Fruit fly (Drosophila melanogaster) whole organism, embryonic: ENCODE measurements around the gene E23.

Experiments used
- Antp ChIP-seq: fragments of 200-800 bp; sonication (Bioruptor generic); optimal IDR thresholded peaks from 3 replicates; lab custom pipeline; 2016; ENCODE audit warnings: missing biosample characterization, missing genetic modification characterization
- Blimp-1 ChIP-seq: fragments of 200-800 bp; sonication (Bioruptor generic); optimal IDR thresholded peaks from 3 replicates; lab custom pipeline; 2018; ENCODE audit warnings: missing biosample characterization, missing genetic modification characterization, mild to moderate bottlenecking, moderate library complexity, missing genetic modification reagents
- BtbVII ChIP-seq: fragments of 200-800 bp; sonication (Bioruptor generic); optimal IDR thresholded peaks from 3 replicates; lab custom pipeline; 2017; ENCODE audit warnings: missing biosample characterization, mild to moderate bottlenecking, missing genetic modification characterization
- CG1024 ChIP-seq: fragments of 200-800 bp; sonication (Bioruptor generic); IDR thresholded peaks from 2 replicates; pipeline ENCODE4 v1.3.6; 2022; ENCODE audit warnings: missing biosample characterization, missing genetic modification characterization
- CG12104 ChIP-seq: fragments of 200-800 bp; sonication (Bioruptor generic); optimal IDR thresholded peaks from 3 replicates; lab custom pipeline; 2016; ENCODE audit warnings: missing biosample characterization, missing genetic modification characterization
- CG14860 ChIP-seq: fragments of 200-800 bp; sonication (Bioruptor generic); IDR thresholded peaks from 3 replicates; pipeline ENCODE4 v1.3.6; 2022; ENCODE audit warnings: missing biosample characterization, missing genetic modification characterization; ENCODE audit not compliant: partially characterized antibody
- CG15601 ChIP-seq: fragments of 200-800 bp; sonication (Bioruptor generic); optimal IDR thresholded peaks from 3 replicates; lab custom pipeline; 2019; ENCODE audit warnings: missing biosample characterization, mild to moderate bottlenecking, missing genetic modification characterization, moderate library complexity
- CG17568 ChIP-seq: fragments of 200-800 bp; sonication (Bioruptor generic); optimal IDR thresholded peaks from 2 replicates; lab custom pipeline; 2018; ENCODE audit warnings: missing biosample characterization, mild to moderate bottlenecking, missing genetic modification characterization, moderate library complexity
- CG1832 ChIP-seq: fragments of 200-800 bp; sonication (Bioruptor generic); optimal IDR thresholded peaks from 2 replicates; lab custom pipeline; 2017; ENCODE audit warnings: missing biosample characterization, mild to moderate bottlenecking, missing genetic modification characterization, inconsistent platforms
- CG2678 ChIP-seq: fragments of 200-800 bp; sonication (Bioruptor generic); optimal IDR thresholded peaks from 3 replicates; lab custom pipeline; 2019; ENCODE audit warnings: missing biosample characterization, mild to moderate bottlenecking, missing genetic modification characterization, moderate library complexity
- CG3065 ChIP-seq: fragments of 200-800 bp; sonication (Bioruptor generic); optimal IDR thresholded peaks from 2 replicates; lab custom pipeline; 2016; ENCODE audit warnings: missing biosample characterization, missing genetic modification characterization
- CG31388 ChIP-seq: fragments of 200-800 bp; sonication (Bioruptor generic); optimal IDR thresholded peaks from 2 replicates; lab custom pipeline; 2016; ENCODE audit warnings: missing biosample characterization, missing genetic modification characterization
- CG3281 ChIP-seq: fragments of 200-800 bp; sonication (Bioruptor generic); optimal IDR thresholded peaks from 3 replicates; lab custom pipeline; 2017; ENCODE audit warnings: missing biosample characterization, mild to moderate bottlenecking, missing genetic modification characterization
- CG4404 ChIP-seq: fragments of 200-800 bp; sonication (Bioruptor generic); IDR thresholded peaks from 2 replicates; pipeline ENCODE4 v1.3.6; 2022; ENCODE audit warnings: missing biosample characterization, missing genetic modification characterization
- CG4854 ChIP-seq: fragments of 200-800 bp; sonication (Bioruptor generic); optimal IDR thresholded peaks from 2 replicates; lab custom pipeline; 2016; ENCODE audit warnings: missing biosample characterization, missing genetic modification characterization, inconsistent platforms
- CG6254 ChIP-seq: fragments of 200-800 bp; sonication (Bioruptor generic); optimal IDR thresholded peaks from 3 replicates; lab custom pipeline; 2017; ENCODE audit warnings: mild to moderate bottlenecking, missing biosample characterization, missing genetic modification reagents, missing genetic modification characterization
- CG6683 ChIP-seq: fragments of 200-800 bp; sonication (Bioruptor generic); optimal IDR thresholded peaks from 2 replicates; lab custom pipeline; 2017; ENCODE audit warnings: missing biosample characterization, mild to moderate bottlenecking, missing genetic modification characterization, missing genetic modification reagents
- CG7357 ChIP-seq: fragments of 200-800 bp; sonication (Bioruptor generic); IDR thresholded peaks from 3 replicates; pipeline ENCODE4 v1.3.6; 2022; ENCODE audit warnings: missing biosample characterization, missing genetic modification characterization
- CG7786 ChIP-seq: fragments of 200-800 bp; sonication (Bioruptor generic); optimal IDR thresholded peaks from 2 replicates; lab custom pipeline; 2016; ENCODE audit warnings: missing biosample characterization, missing genetic modification characterization
- CG8281 ChIP-seq: fragments of 200-800 bp; sonication (Bioruptor generic); optimal IDR thresholded peaks from 2 replicates; lab custom pipeline; 2018; ENCODE audit warnings: missing biosample characterization, mild to moderate bottlenecking, missing genetic modification characterization, moderate library complexity
- Camta ChIP-seq: fragments of 200-800 bp; sonication (Bioruptor generic); optimal IDR thresholded peaks from 2 replicates; lab custom pipeline; 2016; ENCODE audit warnings: missing biosample characterization, missing genetic modification characterization
- CkIIα-i1 ChIP-seq: fragments of 200-800 bp; sonication (Bioruptor generic); IDR thresholded peaks from 2 replicates; pipeline ENCODE4 v1.3.6; 2022; ENCODE audit warnings: missing biosample characterization, missing genetic modification characterization
- E2f2 ChIP-seq: fragments of 200-800 bp; sonication (Bioruptor generic); IDR thresholded peaks from 2 replicates; pipeline ENCODE4 v1.3.6; 2022; ENCODE audit warnings: missing biosample characterization, missing genetic modification characterization
- Elba2 ChIP-seq: fragments of 200-800 bp; sonication (Bioruptor generic); optimal IDR thresholded peaks from 3 replicates; lab custom pipeline; 2016; ENCODE audit warnings: missing biosample characterization, missing genetic modification characterization
- Fer3 ChIP-seq: fragments of 200-800 bp; sonication (Bioruptor generic); optimal IDR thresholded peaks from 2 replicates; lab custom pipeline; 2018; ENCODE audit warnings: missing biosample characterization, mild to moderate bottlenecking, missing genetic modification characterization, moderate library complexity
- HHEX ChIP-seq: fragments of 200-800 bp; sonication (Bioruptor generic); optimal IDR thresholded peaks from 3 replicates; lab custom pipeline; 2017; ENCODE audit warnings: missing biosample characterization, mild to moderate bottlenecking, missing genetic modification characterization, missing genetic modification reagents
- HLH3B ChIP-seq: fragments of 200-800 bp; sonication (Bioruptor generic); IDR thresholded peaks from 2 replicates; pipeline ENCODE4 v1.3.6; 2022; ENCODE audit warnings: missing biosample characterization, missing genetic modification characterization
- Lim3 ChIP-seq: fragments of 200-800 bp; sonication (Bioruptor generic); IDR thresholded peaks from 2 replicates; pipeline ENCODE4 v1.3.6; 2022; ENCODE audit warnings: missing biosample characterization, missing genetic modification characterization
- NK7.1 ChIP-seq: fragments of 200-800 bp; sonication (Bioruptor generic); optimal IDR thresholded peaks from 3 replicates; lab custom pipeline; 2016; ENCODE audit warnings: missing biosample characterization, missing genetic modification characterization
- Nf-YA ChIP-seq: fragments of 200-800 bp; sonication (Bioruptor generic); IDR thresholded peaks from 2 replicates; pipeline ENCODE4 v1.3.6; 2022; ENCODE audit warnings: missing biosample characterization, missing genetic modification characterization
- ap ChIP-seq: fragments of 200-800 bp; sonication (Bioruptor generic); IDR thresholded peaks from 2 replicates; pipeline ENCODE4 v1.3.6; 2022; ENCODE audit warnings: missing biosample characterization, missing genetic modification characterization
- ash1 ChIP-seq: fragments of 200-800 bp; sonication (Bioruptor generic); optimal IDR thresholded peaks from 2 replicates; lab custom pipeline; 2018; ENCODE audit warnings: missing biosample characterization, mild to moderate bottlenecking, missing genetic modification characterization
- chif ChIP-seq, 2 experiments: fragments of 200-800 bp; sonication (Bioruptor generic); optimal IDR thresholded peaks; 3 replicates each; lab custom pipeline; 2016; ENCODE audit warnings: missing biosample characterization in 2 of 2, missing genetic modification characterization in 2 of 2
- crc ChIP-seq: fragments of 200-800 bp; sonication (Bioruptor generic); optimal IDR thresholded peaks from 2 replicates; lab custom pipeline; 2016; ENCODE audit warnings: missing biosample characterization, missing genetic modification characterization
- cwo ChIP-seq: fragments of 200-800 bp; sonication (Bioruptor generic); optimal IDR thresholded peaks from 3 replicates; lab custom pipeline; 2017; ENCODE audit warnings: missing biosample characterization, missing genetic modification characterization, mild to moderate bottlenecking, moderate library complexity, missing genetic modification reagents
- danr ChIP-seq: fragments of 200-800 bp; sonication (Bioruptor generic); IDR thresholded peaks from 2 replicates; pipeline ENCODE4 v1.3.6; 2022; ENCODE audit warnings: missing biosample characterization, missing genetic modification characterization
- dati ChIP-seq: fragments of 200-800 bp; sonication (Bioruptor generic); IDR thresholded peaks from 2 replicates; pipeline ENCODE4 v1.3.6; 2022; ENCODE audit warnings: missing biosample characterization, missing genetic modification characterization
- dm ChIP-seq: fragments of 200-800 bp; sonication (Bioruptor generic); optimal IDR thresholded peaks from 3 replicates; lab custom pipeline; 2016; ENCODE audit warnings: missing biosample characterization, missing genetic modification characterization
- esg ChIP-seq: fragments of 200-800 bp; sonication (Bioruptor generic); conservative IDR thresholded peaks from 2 replicates; pipeline ENCODE4 v1.3.6; 2022; ENCODE audit warnings: missing biosample characterization, missing genetic modification characterization
- gcm ChIP-seq: fragments of 200-800 bp; sonication (Bioruptor generic); optimal IDR thresholded peaks from 2 replicates; lab custom pipeline; 2019; ENCODE audit warnings: missing biosample characterization, mild to moderate bottlenecking, missing genetic modification characterization, moderate library complexity
- gfzf ChIP-seq: fragments of 200-800 bp; sonication (Bioruptor generic); optimal IDR thresholded peaks from 2 replicates; lab custom pipeline; 2016; ENCODE audit warnings: missing biosample characterization, mild to moderate bottlenecking, missing genetic modification characterization, moderate library complexity
- h ChIP-seq: fragments of >200 bp; optimal IDR thresholded peaks from 2 replicates; lab custom pipeline; 2017
- jigr1 ChIP-seq: fragments of 200-800 bp; sonication (Bioruptor generic); IDR thresholded peaks from 3 replicates; pipeline ENCODE4 v1.3.6; 2022; ENCODE audit warnings: missing biosample characterization, missing genetic modification characterization
- jing ChIP-seq: fragments of 200-800 bp; sonication (Bioruptor generic); optimal IDR thresholded peaks from 2 replicates; lab custom pipeline; 2018; ENCODE audit warnings: missing biosample characterization, mild to moderate bottlenecking, missing genetic modification characterization
- lmd ChIP-seq: fragments of 200-800 bp; sonication (Bioruptor generic); IDR thresholded peaks from 2 replicates; pipeline ENCODE4 v1.3.6; 2022; ENCODE audit warnings: missing biosample characterization, missing genetic modification characterization
- odd ChIP-seq: fragments of 200-800 bp; sonication (Bioruptor generic); optimal IDR thresholded peaks from 2 replicates; lab custom pipeline; 2017; ENCODE audit warnings: missing biosample characterization, mild to moderate bottlenecking, missing genetic modification characterization
- schlank ChIP-seq: fragments of 200-800 bp; sonication (Bioruptor generic); optimal IDR thresholded peaks from 2 replicates; lab custom pipeline; 2018; ENCODE audit warnings: missing biosample characterization, mild to moderate bottlenecking, missing genetic modification characterization
- sisA ChIP-seq: fragments of 200-800 bp; sonication (Bioruptor generic); IDR thresholded peaks from 2 replicates; pipeline ENCODE4 v1.3.6; 2022; ENCODE audit warnings: missing biosample characterization, missing genetic modification characterization
- sob ChIP-seq: fragments of 200-800 bp; sonication (Bioruptor generic); IDR thresholded peaks from 2 replicates; pipeline ENCODE4 v1.3.6; 2022; ENCODE audit warnings: missing biosample characterization, missing genetic modification characterization
- tin ChIP-seq: fragments of 200-800 bp; sonication (Bioruptor generic); optimal IDR thresholded peaks from 3 replicates; lab custom pipeline; 2016; ENCODE audit warnings: missing biosample characterization, missing genetic modification characterization
- zfh2 ChIP-seq: fragments of 200-800 bp; sonication (Bioruptor generic); optimal IDR thresholded peaks from 2 replicates; lab custom pipeline; 2016; ENCODE audit warnings: missing biosample characterization, missing genetic modification characterization

Gene E23

DNA sequence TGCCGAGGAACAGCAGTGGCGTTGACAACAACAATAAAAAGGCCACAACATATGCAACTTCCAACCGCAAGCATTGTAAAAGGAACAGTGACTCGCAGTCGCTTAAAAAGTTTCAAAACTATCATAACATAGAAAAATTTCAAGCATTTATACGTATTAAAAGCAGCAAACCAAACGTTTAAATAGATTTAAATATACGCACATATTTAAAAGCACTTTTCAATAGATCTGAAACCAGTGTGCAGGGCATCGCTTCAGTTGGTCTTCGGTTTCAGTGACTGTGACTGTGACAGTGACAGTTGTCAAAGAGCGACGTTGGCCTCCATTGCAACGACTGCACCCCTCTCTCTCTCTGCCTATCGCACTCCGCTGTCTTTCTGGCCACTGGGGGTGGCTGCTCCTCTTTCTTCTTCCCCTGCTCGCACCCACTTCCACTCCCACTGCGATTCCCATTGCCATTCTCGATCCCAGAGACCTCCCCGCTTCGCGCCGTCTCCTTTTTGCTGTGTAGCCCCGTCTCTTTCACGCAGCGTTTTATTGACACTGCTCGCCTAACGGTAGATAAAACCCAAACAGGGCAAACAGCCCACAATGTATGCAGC, 6.4 kb downstream of the E23 start (continued):
- TF ChIP-seq CG4854 (peak; percentile 24), HHEX (peak; percentile 61), E2f2 (GFP tag; lab: Robert Waterston, UW) (peak; percentile 68; the same call in 1 of the 2 replicates), CG7357 (GFP tag; lab: Robert Waterston, UW) (peak; percentile 69), HLH3B (GFP tag; lab: Robert Waterston, UW) (peak; percentile 93), CG15601 (tag; lab: Kevin White, UChicago) (peak; percentile 67), dm (GFP tag; lab: Kevin White, UChicago) (peak; percentile 10), Camta (peak; percentile 65), sisA (peak; percentile 93), CG2678 (tag; lab: Kevin White, UChicago) (peak; percentile 87), zfh2 (GFP tag; lab: Kevin White, UChicago) (no peak), odd (GFP tag; lab: Kevin White, UChicago) (peak; percentile 35), CG1024 (peak; percentile 92), Fer3 (tag; lab: Kevin White, UChicago) (peak; percentile 65), lmd (GFP tag; lab: Robert Waterston, UW) (peak; percentile 81), CG1832 (GFP tag; lab: Kevin White, UChicago) (peak; percentile 25), ap (GFP tag; lab: Robert Waterston, UW) (peak; percentile 86), dati (peak; percentile 71), gfzf (GFP tag; lab: Kevin White, UChicago) (no peak), CG3281 (GFP tag; lab: Kevin White, UChicago) (peak; percentile 20), CG7786 (GFP tag; lab: Kevin White, UChicago) (peak; percentile 44), tin (GFP tag; lab: Kevin White, UChicago) (peak; percentile 74), CG4404 (GFP tag; lab: Robert Waterston, UW) (peak; percentile 61), CG8281 (tag; lab: Kevin White, UChicago) (peak; percentile 41), h (no peak), jing (GFP tag; lab: Kevin White, UChicago) (peak; percentile 68), Blimp-1 (peak; percentile 91), BtbVII (GFP tag; lab: Kevin White, UChicago) (peak; percentile 33), gcm (GFP tag; lab: Kevin White, UChicago) (peak; percentile 81), Antp (GFP tag; lab: Kevin White, UChicago) (peak; percentile 62), CkIIα-i1 (no peak), cwo (peak; percentile 56), NK7.1 (GFP tag; lab: Kevin White, UChicago) (no peak), sob (GFP tag; lab: Robert Waterston, UW) (peak; percentile 78), CG12104 (GFP tag; lab: Kevin White, UChicago) (no peak), Lim3 (GFP tag; lab: Robert Waterston, UW) (peak; percentile 71), CG17568 (GFP tag; lab: Kevin White, UChicago) (peak; percentile 31), CG6683 (GFP tag; lab: Kevin White, UChicago) (peak; percentile 24), CG14860 (GFP tag; lab: Robert Waterston, UW) (peak; percentile 60; the same call in 2 of the 3 replicates), Elba2 (GFP tag; lab: Kevin White, UChicago) (no peak), ash1 (no peak), CG3065 (GFP tag; lab: Kevin White, UChicago) (no peak), schlank (tag; lab: Kevin White, UChicago) (no peak), Nf-YA (GFP tag; lab: Robert Waterston, UW) (peak; percentile 77), esg (GFP tag; lab: Robert Waterston, UW) (peak; percentile 81), jigr1 (peak; percentile 87; the same call in 2 of the 3 replicates), chif (GFP tag; optimal IDR thresholded peaks at IDR 0.05; lab: Kevin White, UChicago) (peak; percentile 71 to 75), CG6254 (GFP tag; lab: Kevin White, UChicago) (peak; percentile 79), CG31388 (peak; percentile 22), crc (GFP tag; lab: Kevin White, UChicago) (peak; percentile 32), danr (GFP tag; lab: Robert Waterston, UW) (peak; percentile 79)
